2 worm cellular contexts compared by ENCODE assay signal in the genomic region with DNA sequence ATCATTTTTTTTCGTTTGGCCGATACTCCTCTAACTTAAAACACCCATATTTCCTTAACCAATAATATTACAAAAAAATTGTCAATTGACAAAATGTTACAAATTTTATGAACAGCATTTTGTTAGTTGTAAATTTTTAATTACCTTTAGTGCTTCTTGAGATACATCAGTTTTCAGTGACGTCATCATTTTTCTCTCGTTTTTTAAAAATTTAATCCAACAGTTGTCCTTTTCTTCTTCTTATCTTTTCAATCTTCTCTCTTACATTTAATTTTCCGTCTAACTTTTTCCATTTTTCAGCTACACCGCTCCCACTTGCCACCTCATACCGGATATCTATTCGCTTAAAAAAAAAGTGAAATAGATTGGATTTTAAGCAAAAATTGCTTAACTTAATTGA.
TF ChIP-seq lines count a peak whose summit lies in the region.

A gene (plus strand): TSS at position 301 of the 400 bp plus-strand sequence.

TF ChIP-seq in whole organism, L4 larva, 104 proteins besides CTCF, POLR2A, EP300 and RAD21:
- TF ChIP-seq nhr-42 (GFP tag; IDR thresholded peaks at IDR 0.05; lab: Robert Waterston, UW) (no peak), aha-1 (tag; lab: Kevin White, UChicago) (peak; percentile 52), lir-3 (tag; optimal IDR thresholded peaks at IDR 0.05; lab: Kevin White, UChicago) (no peak)

TF ChIP-seq in whole organism, mixed stage, embryonic, 35 proteins besides CTCF, POLR2A, EP300 and RAD21:
- TF ChIP-seq lsy-2 (tag; optimal IDR thresholded peaks at IDR 0.05; lab: Kevin White, UChicago) (no peak), ztf-11 (tag; optimal IDR thresholded peaks at IDR 0.05; lab: Kevin White, UChicago) (no peak), sptf-1 (tag; optimal IDR thresholded peaks at IDR 0.05; lab: Kevin White, UChicago) (no peak), bed-3 (GFP tag; optimal IDR thresholded peaks at IDR 0.05; lab: Kevin White, UChicago) (no peak), unc-62 (GFP tag; optimal IDR thresholded peaks at IDR 0.05; lab: Kevin White, UChicago) (no peak), zip-8 (tag; optimal IDR thresholded peaks at IDR 0.05; lab: Kevin White, UChicago) (peak; percentile 64)
